Worm (Caenorhabditis elegans) whole organism, L3 larva: ENCODE data around the gene dgn-2.

Experiments used
- ama-1 ChIP-seq: fragments of 150-350 bp; optimal IDR thresholded peaks from 2 replicates; lab custom pipeline; 2018
- fos-1 ChIP-seq: fragments of 150-350 bp; optimal IDR thresholded peaks from 2 replicates; lab custom pipeline; 2014; ENCODE audit warnings: missing biosample characterization, missing genetic modification characterization
- jun-1 ChIP-seq: fragments of 150-350 bp; optimal IDR thresholded peaks from 2 replicates; lab custom pipeline; 2014; ENCODE audit warnings: missing biosample characterization, missing genetic modification reagents, missing genetic modification characterization
- lin-15B ChIP-seq: fragments of 150-350 bp; optimal IDR thresholded peaks from 2 replicates; lab custom pipeline; 2014; ENCODE audit warnings: missing biosample characterization, missing genetic modification characterization
- nfya-1 ChIP-seq: sonication (generic microtip); optimal IDR thresholded peaks from 2 replicates; lab custom pipeline; 2017; ENCODE audit warnings: missing genetic modification characterization, mild to moderate bottlenecking, missing compliant biosample characterization, antibody characterized with exemption, moderate library complexity; ENCODE audit not compliant: insufficient read depth
- nhr-11 ChIP-seq: fragments of 150-350 bp; optimal IDR thresholded peaks from 2 replicates; lab custom pipeline; 2014; ENCODE audit warnings: missing biosample characterization, missing genetic modification characterization
- nhr-237 ChIP-seq: fragments of 150-350 bp; optimal IDR thresholded peaks from 2 replicates; lab custom pipeline; 2014; ENCODE audit warnings: missing biosample characterization, missing genetic modification characterization
- nhr-28 ChIP-seq: fragments of 150-350 bp; optimal IDR thresholded peaks from 2 replicates; lab custom pipeline; 2014; ENCODE audit warnings: missing biosample characterization, missing genetic modification characterization
- pha-4 ChIP-seq: fragments of 150-350 bp; optimal IDR thresholded peaks from 2 replicates; lab custom pipeline; 2014; ENCODE audit warnings: missing biosample characterization, missing genetic modification reagents, missing genetic modification characterization

DNA sequence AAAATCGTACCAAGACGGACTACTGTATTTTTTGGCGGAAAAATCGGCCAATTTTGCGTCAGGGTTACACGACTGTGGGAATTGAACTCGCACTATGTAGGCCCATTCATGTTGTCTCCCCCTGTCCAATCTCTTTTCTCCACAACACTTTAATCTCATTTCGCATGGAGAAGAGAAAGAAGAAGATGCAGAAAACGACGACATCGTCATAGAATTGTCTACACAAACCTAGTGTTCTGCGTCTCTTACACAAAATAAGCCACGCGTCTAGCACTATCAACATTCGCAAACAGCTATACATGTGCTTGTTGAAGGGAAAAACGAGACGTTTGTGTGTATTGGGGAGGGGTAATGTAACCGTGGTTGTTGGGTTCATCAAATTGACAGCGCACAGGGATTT lies 44.3 kb downstream of the dgn-2 start:
- no peak for TF ChIP-seq nhr-237 (tag; lab: Kevin White, UChicago)
- TF ChIP-seq lin-15B (tag; lab: Kevin White, UChicago) = peak; percentile 31
- TF ChIP-seq nhr-11 = peak; percentile 52
- peak; percentile 52 for TF ChIP-seq pha-4 (tag; lab: Kevin White, UChicago)
- no peak for TF ChIP-seq nhr-28 (tag; lab: Kevin White, UChicago)
- no peak for TF ChIP-seq ama-1 (lab: Kevin White, UChicago)
- TF ChIP-seq fos-1 (tag; lab: Kevin White, UChicago) = peak; percentile 1
- TF ChIP-seq jun-1 (tag; lab: Kevin White, UChicago) = peak; percentile 88
- peak; percentile 82 for TF ChIP-seq nfya-1 (tag; lab: Kevin White, UChicago)
